Fruit fly (Drosophila melanogaster) whole organism, embryonic: ENCODE results near the gene Sec13.
A peak's percentile ranks its signal among the peaks of the same experiment; 100 is the strongest.

Source experiments
- CG10147 ChIP-seq: fragments of 200-800 bp; sonication (Bioruptor generic); optimal IDR thresholded peaks from 2 replicates; lab custom pipeline; 2019; ENCODE audit warnings: missing biosample characterization, mild to moderate bottlenecking, missing genetic modification characterization, moderate library complexity
- CG10274 ChIP-seq: fragments of 200-800 bp; sonication (Bioruptor generic); optimal IDR thresholded peaks from 3 replicates; lab custom pipeline; 2017; ENCODE audit warnings: missing biosample characterization, mild to moderate bottlenecking, missing genetic modification characterization
- CG10431 ChIP-seq: fragments of 200-800 bp; sonication (Bioruptor generic); optimal IDR thresholded peaks from 3 replicates; lab custom pipeline; 2018; ENCODE audit warnings: missing biosample characterization, mild to moderate bottlenecking, missing genetic modification characterization
- CG10462 ChIP-seq: fragments of 200-800 bp; sonication (Bioruptor generic); optimal IDR thresholded peaks from 2 replicates; lab custom pipeline; 2016; ENCODE audit warnings: missing biosample characterization, missing genetic modification characterization
- CG11456 ChIP-seq: fragments of 200-800 bp; sonication (Bioruptor generic); IDR thresholded peaks from 3 replicates; pipeline ENCODE4 v1.3.6; 2022; ENCODE audit warnings: missing biosample characterization, missing genetic modification characterization
- CG12071 ChIP-seq: fragments of 200-800 bp; sonication (Bioruptor generic); optimal IDR thresholded peaks from 3 replicates; lab custom pipeline; 2018; ENCODE audit warnings: missing biosample characterization, mild to moderate bottlenecking, missing genetic modification characterization
- CG12219 ChIP-seq: fragments of 200-800 bp; sonication (Bioruptor generic); optimal IDR thresholded peaks from 3 replicates; lab custom pipeline; 2018; ENCODE audit warnings: missing biosample characterization, mild to moderate bottlenecking, missing genetic modification characterization
- CG14014 ChIP-seq: fragments of 200-800 bp; sonication (Bioruptor generic); IDR thresholded peaks from 2 replicates; pipeline ENCODE4 v1.3.6; 2022; ENCODE audit warnings: missing biosample characterization, missing genetic modification characterization
- CG17385 ChIP-seq: fragments of 200-800 bp; sonication (Bioruptor generic); optimal IDR thresholded peaks from 3 replicates; lab custom pipeline; 2018; ENCODE audit warnings: missing biosample characterization, mild to moderate bottlenecking, missing genetic modification characterization
- CG1792 ChIP-seq: fragments of 200-800 bp; sonication (Bioruptor generic); optimal IDR thresholded peaks from 2 replicates; lab custom pipeline; 2016; ENCODE audit warnings: missing biosample characterization, missing genetic modification characterization
- CG18011 ChIP-seq: fragments of 200-800 bp; sonication (Bioruptor generic); optimal IDR thresholded peaks from 2 replicates; lab custom pipeline; 2017; ENCODE audit warnings: missing biosample characterization, missing genetic modification characterization, mild to moderate bottlenecking, moderate library complexity, missing genotype
- CG32767 ChIP-seq: fragments of 200-800 bp; sonication (Bioruptor generic); IDR thresholded peaks from 2 replicates; pipeline ENCODE4 v1.3.6; 2022; ENCODE audit warnings: missing biosample characterization, missing genetic modification characterization
- CG4328 ChIP-seq: fragments of 200-800 bp; sonication (Bioruptor generic); optimal IDR thresholded peaks from 3 replicates; lab custom pipeline; 2017; ENCODE audit warnings: missing biosample characterization, missing genetic modification reagents, missing genetic modification characterization
- CG4360 ChIP-seq: fragments of 200-800 bp; sonication (Bioruptor generic); IDR thresholded peaks from 2 replicates; pipeline ENCODE4 v1.3.6; 2022; ENCODE audit warnings: missing biosample characterization, missing genetic modification characterization
- CG6254 ChIP-seq: fragments of 200-800 bp; sonication (Bioruptor generic); optimal IDR thresholded peaks from 3 replicates; lab custom pipeline; 2017; ENCODE audit warnings: mild to moderate bottlenecking, missing biosample characterization, missing genetic modification reagents, missing genetic modification characterization
- CG6791 ChIP-seq: fragments of 200-800 bp; sonication (Bioruptor generic); IDR thresholded peaks from 3 replicates; pipeline ENCODE4 v1.3.6; 2022; ENCODE audit warnings: missing biosample characterization, missing genetic modification characterization; ENCODE audit not compliant: partially characterized antibody
- CG7963 ChIP-seq: fragments of 200-800 bp; sonication (Bioruptor generic); IDR thresholded peaks from 3 replicates; pipeline ENCODE4 v1.3.6; 2022; ENCODE audit warnings: missing biosample characterization, missing genetic modification characterization; ENCODE audit not compliant: partially characterized antibody
- CG8478 ChIP-seq: fragments of >200 bp; optimal IDR thresholded peaks from 2 replicates; lab custom pipeline; 2018
- CG9876 ChIP-seq: fragments of 200-800 bp; sonication (Bioruptor generic); optimal IDR thresholded peaks from 2 replicates; lab custom pipeline; 2016; ENCODE audit warnings: missing biosample characterization, missing genetic modification characterization
- Eip74EF ChIP-seq, 2 experiments: fragments of 200-800 bp in 1 of 2; fragments of >200 bp in 1 of 2; sonication (Bioruptor generic) in 1 of 2; optimal IDR thresholded peaks; 2 replicates each; lab custom pipeline; 2017 to 2019; ENCODE audit warnings: missing biosample characterization in 2 of 2, missing genetic modification characterization in 2 of 2, mild to moderate bottlenecking in 1 of 2, moderate library complexity in 1 of 2
- HLH4C ChIP-seq: fragments of 200-800 bp; sonication (Bioruptor generic); IDR thresholded peaks from 3 replicates; pipeline ENCODE4 v1.3.6; 2022; ENCODE audit warnings: missing biosample characterization, missing genetic modification characterization; ENCODE audit not compliant: partially characterized antibody
- Hmr ChIP-seq: fragments of 200-800 bp; sonication (Bioruptor generic); optimal IDR thresholded peaks from 3 replicates; lab custom pipeline; 2017; ENCODE audit warnings: mild to moderate bottlenecking, missing biosample characterization, missing genetic modification reagents, missing genetic modification characterization
- Max ChIP-seq: fragments of 200-800 bp; sonication (Bioruptor generic); optimal IDR thresholded peaks from 2 replicates; lab custom pipeline; 2016; ENCODE audit warnings: missing biosample characterization, mild to moderate bottlenecking, missing genetic modification characterization
- Med ChIP-seq: fragments of 200-800 bp; sonication (Bioruptor generic); peaks from one replicate; lab custom pipeline; 2016; ENCODE audit warnings: missing biosample characterization, missing genetic modification characterization, mild to moderate bottlenecking, inconsistent platforms, moderate library complexity
- Neu2 ChIP-seq: fragments of 200-800 bp; sonication (Bioruptor generic); optimal IDR thresholded peaks from 3 replicates; lab custom pipeline; 2016; ENCODE audit warnings: missing biosample characterization, missing genetic modification characterization, borderline replicate concordance
- Trl ChIP-seq, 3 experiments: fragments of >200 bp in 2 of 3; fragments of 200-800 bp in 1 of 3; sonication (Bioruptor generic) in 1 of 3; optimal IDR thresholded peaks; 2 replicates in 1 of 3; 3 replicates in 2 of 3; lab custom pipeline; 2016 to 2017; ENCODE audit warnings: missing biosample characterization in 1 of 3, missing genetic modification characterization in 1 of 3
- btn ChIP-seq: fragments of 200-800 bp; sonication (Bioruptor generic); optimal IDR thresholded peaks from 2 replicates; lab custom pipeline; 2016; ENCODE audit warnings: missing biosample characterization, missing genetic modification characterization
- cato ChIP-seq: fragments of 200-800 bp; sonication (Bioruptor generic); optimal IDR thresholded peaks from 2 replicates; lab custom pipeline; 2016; ENCODE audit warnings: missing biosample characterization, missing genetic modification characterization, borderline replicate concordance
- ci ChIP-seq: fragments of 200-800 bp; sonication (Bioruptor generic); IDR thresholded peaks from 3 replicates; pipeline ENCODE4 v1.3.6; 2022; ENCODE audit warnings: missing biosample characterization, missing genetic modification characterization
- dpn ChIP-seq, 2 experiments: fragments of 200-800 bp; sonication (Bioruptor generic); optimal IDR thresholded peaks; 3 replicates each; lab custom pipeline; 2016; ENCODE audit warnings: missing biosample characterization in 2 of 2, missing genetic modification characterization in 2 of 2
- gem ChIP-seq: fragments of 200-800 bp; sonication (Bioruptor generic); optimal IDR thresholded peaks from 2 replicates; lab custom pipeline; 2019; ENCODE audit warnings: missing biosample characterization, mild to moderate bottlenecking, missing genetic modification characterization, moderate library complexity
- gsb ChIP-seq: fragments of 200-800 bp; sonication (Bioruptor generic); IDR thresholded peaks from 2 replicates; pipeline ENCODE4 v1.3.6; 2022; ENCODE audit warnings: missing biosample characterization, missing genetic modification characterization
- jumu ChIP-seq: fragments of 200-800 bp; sonication (Bioruptor generic); optimal IDR thresholded peaks from 3 replicates; lab custom pipeline; 2016; ENCODE audit warnings: missing biosample characterization, missing genetic modification characterization
- lilli ChIP-seq: fragments of 200-800 bp; sonication (Bioruptor generic); optimal IDR thresholded peaks from 3 replicates; lab custom pipeline; 2016; ENCODE audit warnings: missing biosample characterization, missing genetic modification characterization
- mirr ChIP-seq: fragments of 200-800 bp; sonication (Bioruptor generic); optimal IDR thresholded peaks from 3 replicates; lab custom pipeline; 2018; ENCODE audit warnings: missing biosample characterization, mild to moderate bottlenecking, missing genetic modification characterization
- nmo ChIP-seq: fragments of 200-800 bp; sonication (Bioruptor generic); optimal IDR thresholded peaks from 2 replicates; lab custom pipeline; 2018; ENCODE audit warnings: missing biosample characterization, mild to moderate bottlenecking, missing genetic modification characterization, moderate library complexity
- nom ChIP-seq: fragments of 200-800 bp; sonication (Bioruptor generic); optimal IDR thresholded peaks from 2 replicates; lab custom pipeline; 2017; ENCODE audit warnings: missing biosample characterization, missing genetic modification characterization, mild to moderate bottlenecking, moderate library complexity, missing genetic modification reagents
- pnt ChIP-seq: fragments of 200-800 bp; sonication (Bioruptor generic); optimal IDR thresholded peaks from 3 replicates; lab custom pipeline; 2016; ENCODE audit warnings: missing biosample characterization, missing genetic modification characterization
- pros ChIP-seq: fragments of 200-800 bp; sonication (Bioruptor generic); optimal IDR thresholded peaks from 3 replicates; lab custom pipeline; 2019; ENCODE audit warnings: missing biosample characterization, mild to moderate bottlenecking, missing genetic modification characterization, moderate library complexity
- pzg ChIP-seq: fragments of 200-800 bp; sonication (Bioruptor generic); optimal IDR thresholded peaks from 3 replicates; lab custom pipeline; 2018; ENCODE audit warnings: missing biosample characterization, mild to moderate bottlenecking, missing genetic modification characterization, moderate library complexity
- sc ChIP-seq, 3 experiments: fragments of >200 bp in 2 of 3; fragments of 200-800 bp in 1 of 3; sonication (Bioruptor generic) in 1 of 3; optimal IDR thresholded peaks; 2 replicates in 2 of 3; 3 replicates in 1 of 3; lab custom pipeline; 2017; ENCODE audit warnings: mild to moderate bottlenecking in 1 of 3, missing biosample characterization in 1 of 3, missing genetic modification characterization in 1 of 3, missing genetic modification reagents in 1 of 3
- sd ChIP-seq: fragments of 200-800 bp; sonication (Bioruptor generic); optimal IDR thresholded peaks from 3 replicates; lab custom pipeline; 2018; ENCODE audit warnings: missing biosample characterization, mild to moderate bottlenecking, missing genetic modification characterization, moderate library complexity
- sob ChIP-seq: fragments of 200-800 bp; sonication (Bioruptor generic); IDR thresholded peaks from 2 replicates; pipeline ENCODE4 v1.3.6; 2022; ENCODE audit warnings: missing biosample characterization, missing genetic modification characterization
- sug ChIP-seq: fragments of 200-800 bp; optimal IDR thresholded peaks from 2 replicates; lab custom pipeline; 2019; ENCODE audit warnings: missing biosample characterization, mild to moderate bottlenecking, missing genetic modification characterization, moderate library complexity
- tin ChIP-seq: fragments of 200-800 bp; sonication (Bioruptor generic); optimal IDR thresholded peaks from 3 replicates; lab custom pipeline; 2016; ENCODE audit warnings: missing biosample characterization, missing genetic modification characterization
- twi ChIP-seq: fragments of 200-800 bp; optimal IDR thresholded peaks from 2 replicates; lab custom pipeline; 2019; ENCODE audit warnings: missing biosample characterization, mild to moderate bottlenecking, missing genetic modification characterization, moderate library complexity
- wdn ChIP-seq: fragments of 200-800 bp; sonication (Bioruptor generic); IDR thresholded peaks from 2 replicates; pipeline ENCODE4 v1.3.6; 2022; ENCODE audit warnings: missing biosample characterization, missing genetic modification characterization
- zfh1 ChIP-seq: fragments of 200-800 bp; sonication (Bioruptor generic); IDR thresholded peaks from 3 replicates; pipeline ENCODE4 v1.3.6; 2022; ENCODE audit warnings: missing biosample characterization, missing genetic modification characterization

The Sec13 gene

DNA sequence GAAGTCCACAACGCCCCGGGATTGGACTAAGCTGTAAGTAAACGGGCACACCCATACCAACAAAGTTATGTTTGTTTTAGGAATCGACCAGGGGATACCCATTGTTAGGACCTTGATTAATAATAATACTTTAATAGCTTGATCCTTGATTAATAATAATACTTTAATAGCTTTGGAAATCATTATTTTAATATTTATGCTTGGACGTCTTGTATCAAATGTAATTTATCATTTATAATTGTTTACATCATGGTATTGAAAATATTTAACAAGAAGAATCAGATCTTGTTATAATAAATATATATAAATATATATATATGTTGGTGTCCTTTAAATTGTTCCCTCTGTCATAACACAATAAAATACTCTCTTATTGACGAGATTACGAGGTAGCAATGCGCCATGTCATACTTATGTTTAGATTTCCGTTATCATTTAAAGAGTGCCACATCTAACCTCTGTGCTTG is 875 bp downstream of the Sec13 start (continued):
- TF ChIP-seq CG1792: no peak
- peak; percentile 94 for TF ChIP-seq nmo
- TF ChIP-seq sc (optimal IDR thresholded peaks at IDR 0.05; lab: Kevin White, UChicago): no peak
- peak; percentile 75 for TF ChIP-seq sc (GFP tag; optimal IDR thresholded peaks at IDR 0.05; lab: Kevin White, UChicago)
- TF ChIP-seq CG6254 (GFP tag; lab: Kevin White, UChicago): peak; percentile 35
- peak; percentile 85 for TF ChIP-seq twi (tag; lab: Kevin White, UChicago)
- TF ChIP-seq pzg (GFP tag; lab: Kevin White, UChicago): no peak
- peak; percentile 95 for TF ChIP-seq gem (tag; lab: Kevin White, UChicago)
- TF ChIP-seq tin (GFP tag; lab: Kevin White, UChicago): peak; percentile 62
- TF ChIP-seq CG8478 (lab: Kevin White, UChicago): no peak
- TF ChIP-seq ci: peak; percentile 81
- TF ChIP-seq pros: no peak
- TF ChIP-seq Hmr: peak; percentile 84
- no peak for TF ChIP-seq pnt (GFP tag; lab: Kevin White, UChicago)
- no peak for TF ChIP-seq CG7963 (GFP tag; lab: Robert Waterston, UW)
- TF ChIP-seq lilli (GFP tag; lab: Kevin White, UChicago): peak; percentile 56
- TF ChIP-seq mirr (GFP tag; lab: Kevin White, UChicago): no peak
- no peak for TF ChIP-seq CG6791 (GFP tag; lab: Robert Waterston, UW)
- TF ChIP-seq CG10147: peak; percentile 85
- TF ChIP-seq CG12071 (GFP tag; lab: Kevin White, UChicago): no peak
- no peak for TF ChIP-seq CG4328 (GFP tag; lab: Kevin White, UChicago)
- TF ChIP-seq CG4360 (GFP tag; lab: Robert Waterston, UW): no peak
- TF ChIP-seq CG10274: no peak
- TF ChIP-seq cato (GFP tag; lab: Kevin White, UChicago): peak; percentile 68
- TF ChIP-seq CG14014: peak; percentile 74
- TF ChIP-seq CG32767 (GFP tag; lab: Robert Waterston, UW): peak; percentile 87
- peak; percentile 36; the same call in 1 of the 3 replicates for TF ChIP-seq CG11456 (GFP tag; lab: Robert Waterston, UW)
- TF ChIP-seq HLH4C (GFP tag; lab: Robert Waterston, UW): no peak
- peak; percentile 73 for TF ChIP-seq CG10462 (GFP tag; lab: Kevin White, UChicago)

DNA sequence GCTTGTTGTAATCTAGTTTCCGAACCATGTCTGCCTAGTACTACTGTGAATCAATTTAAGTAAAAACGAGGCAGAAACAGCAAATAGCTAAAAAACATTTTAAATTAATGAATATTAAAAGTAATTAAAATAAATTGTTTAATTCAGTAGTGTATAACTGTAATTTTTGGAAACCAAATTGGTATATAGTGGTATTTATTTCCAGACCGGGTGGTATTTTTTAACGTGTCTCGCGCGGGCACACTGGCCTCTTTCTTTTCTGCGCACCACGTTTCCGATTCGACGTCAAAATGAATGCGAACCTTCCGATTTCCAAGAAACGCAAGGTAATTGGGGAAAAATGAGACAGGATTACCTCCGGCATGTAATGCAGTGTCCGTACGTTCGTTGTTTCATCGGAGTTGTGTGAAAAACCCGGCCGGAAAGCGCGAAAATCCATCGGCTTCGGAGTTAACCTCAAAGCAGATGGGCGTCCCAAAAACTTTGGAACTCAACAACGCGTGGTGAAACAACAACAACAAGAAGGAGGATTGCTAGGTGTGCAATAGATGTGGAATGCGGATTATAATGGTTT is 2.6 kb downstream of the Sec13 start, which contains the start of gene RpS3:
TSS of gene RpS3 (plus strand) at position 248 of the 574 bp plus-strand sequence.
- TF ChIP-seq CG17385 (GFP tag; lab: Kevin White, UChicago): peak; percentile 48
- TF ChIP-seq wdn (GFP tag; lab: Robert Waterston, UW): no peak
- TF ChIP-seq CG12219 (GFP tag; lab: Kevin White, UChicago): peak; percentile 25
- peak; percentile 68 for TF ChIP-seq nom (GFP tag; lab: Kevin White, UChicago)
- TF ChIP-seq btn: no peak
- TF ChIP-seq Hmr: peak; percentile 57
- peak; percentile 31 for TF ChIP-seq sd (tag; lab: Kevin White, UChicago)
- TF ChIP-seq CG18011: peak; percentile 7
- TF ChIP-seq Neu2 (GFP tag; lab: Kevin White, UChicago): no peak
- TF ChIP-seq Med (GFP tag; lab: Kevin White, UChicago): peak; percentile 57
- TF ChIP-seq CG9876: no peak
- TF ChIP-seq dpn (GFP tag; optimal IDR thresholded peaks at IDR 0.05; lab: Kevin White, UChicago): no peak
- TF ChIP-seq sug (tag; lab: Kevin White, UChicago): peak; percentile 36
- no peak for TF ChIP-seq gsb
- TF ChIP-seq jumu: no peak
- peak; percentile 34 for TF ChIP-seq CG10431 (GFP tag; lab: Kevin White, UChicago)
- peak; percentile 29; the same call in 1 of the 2 replicates for TF ChIP-seq sob (GFP tag; lab: Robert Waterston, UW)
- peak; percentile 37 for TF ChIP-seq mirr (GFP tag; lab: Kevin White, UChicago)
- peak; percentile 86 for TF ChIP-seq Max (GFP tag; lab: Kevin White, UChicago)
- 0 out of 3 replicates have a peak, but pooled peaks have one; percentile 13 for TF ChIP-seq zfh1 (GFP tag; lab: Robert Waterston, UW)
- TF ChIP-seq Eip74EF (GFP tag; optimal IDR thresholded peaks at IDR 0.05; lab: Kevin White, UChicago): peak in 1 of 2 experiments; percentile 36
- no peak for TF ChIP-seq Trl (optimal IDR thresholded peaks at IDR 0.05; lab: Kevin White, UChicago)
- TF ChIP-seq Trl (GFP tag; optimal IDR thresholded peaks at IDR 0.05; lab: Kevin White, UChicago): no peak
